Fruit fly (Drosophila melanogaster): ENCODE measurements around the gene CG4593.
A peak's percentile ranks its signal among the peaks of the same experiment; 100 is the strongest.

The CG4593 gene

dm6 chrX:7013320-7014214 is at the start of gene CG4593, which contains the start of gene CG3032:
Gene CG4593, plus strand, starts transcription at chrX:7013887.
Gene CG3032, minus strand, starts transcription at chrX:7013881.
- no peak for TF ChIP-seq Vsx2 (GFP tag; optimal IDR thresholded peaks at IDR 0.05; ENCODE audit: partially characterized antibody)
- no peak for TF ChIP-seq lola (GFP tag; optimal IDR thresholded peaks at IDR 0.05)
- peak; percentile 73 for TF ChIP-seq psq (GFP tag; optimal IDR thresholded peaks at IDR 0.05)
- peak; percentile 71 for TF ChIP-seq br (GFP tag; optimal IDR thresholded peaks at IDR 0.05)
- TF ChIP-seq sv (GFP tag; optimal IDR thresholded peaks at IDR 0.05) = peak; percentile 70
- TF ChIP-seq h (GFP tag; optimal IDR thresholded peaks at IDR 0.05) = peak; percentile 85
- TF ChIP-seq dsf (GFP tag; optimal IDR thresholded peaks at IDR 0.05; ENCODE audit: borderline replicate concordance) = peak; percentile 50
- peak; percentile 77 for TF ChIP-seq Sp1 (GFP tag; optimal IDR thresholded peaks at IDR 0.05)
- TF ChIP-seq GATAd (GFP tag; optimal IDR thresholded peaks at IDR 0.05) = no peak
- peak; percentile 87 for TF ChIP-seq HLH106 (tag; optimal IDR thresholded peaks at IDR 0.05)
- TF ChIP-seq sage (GFP tag; optimal IDR thresholded peaks at IDR 0.05) = peak; percentile 81
- peak; percentile 76 for TF ChIP-seq tai (GFP tag; optimal IDR thresholded peaks at IDR 0.05)
- peak; percentile 49 for TF ChIP-seq brk (GFP tag; optimal IDR thresholded peaks at IDR 0.05)
- peak; percentile 78 for TF ChIP-seq dmrt93B (GFP tag; optimal IDR thresholded peaks at IDR 0.05)
- peak; percentile 60 for TF ChIP-seq Jra (GFP tag; optimal IDR thresholded peaks at IDR 0.05)
- TF ChIP-seq dl (GFP tag; optimal IDR thresholded peaks at IDR 0.05; ENCODE audit: insufficient read depth in 1 of 2, partially characterized antibody in 2 of 2) = no peak
- peak; percentile 85 for TF ChIP-seq ey (GFP tag; optimal IDR thresholded peaks at IDR 0.05)
- peak; percentile 82 for TF ChIP-seq fru (GFP tag; optimal IDR thresholded peaks at IDR 0.05)
- TF ChIP-seq CG32264 (GFP tag; optimal IDR thresholded peaks at IDR 0.05) = peak; percentile 59
- TF ChIP-seq Mio (GFP tag; optimal IDR thresholded peaks at IDR 0.05) = peak; percentile 56
- TF ChIP-seq woc (GFP tag; optimal IDR thresholded peaks at IDR 0.05) = peak; percentile 83
- TF ChIP-seq Hr78 (GFP tag; optimal IDR thresholded peaks at IDR 0.05) = no peak
- peak; percentile 87 for TF ChIP-seq Hnf4 (GFP tag; optimal IDR thresholded peaks at IDR 0.05)
- TF ChIP-seq OdsH (GFP tag; optimal IDR thresholded peaks at IDR 0.05) = peak; percentile 77
- TF ChIP-seq Myc (optimal IDR thresholded peaks at IDR 0.05) = no peak
- TF ChIP-seq Rel (GFP tag; optimal IDR thresholded peaks at IDR 0.05) = no peak
- TF ChIP-seq Rel (tag; optimal IDR thresholded peaks at IDR 0.05) = peak; percentile 34
- TF ChIP-seq foxo (GFP tag; optimal IDR thresholded peaks at IDR 0.05) = peak; percentile 6 to 88
- no peak for TF ChIP-seq jim (GFP tag; optimal IDR thresholded peaks at IDR 0.05)
- TF ChIP-seq CG9705 (GFP tag; optimal IDR thresholded peaks at IDR 0.05) = peak; percentile 7
- TF ChIP-seq rgr (GFP tag; optimal IDR thresholded peaks at IDR 0.05) = peak; percentile 91
- TF ChIP-seq Hr83 (GFP tag; optimal IDR thresholded peaks at IDR 0.05; ENCODE audit: poor library complexity, severe bottlenecking) = peak; percentile 56

- TF ChIP-seq Hr83 (GFP tag; optimal IDR thresholded peaks at IDR 0.05; ENCODE audit: poor library complexity, severe bottlenecking) (no peak), Dif (GFP tag; optimal IDR thresholded peaks at IDR 0.05; ENCODE audit: partially characterized antibody) (no peak), CrebA (GFP tag; optimal IDR thresholded peaks at IDR 0.05; ENCODE audit: borderline replicate concordance) (no peak), usp (GFP tag; optimal IDR thresholded peaks at IDR 0.05) (no peak), dl (GFP tag; optimal IDR thresholded peaks at IDR 0.05; ENCODE audit: insufficient read depth in 1 of 2, partially characterized antibody in 2 of 2) (no peak), ey (GFP tag; optimal IDR thresholded peaks at IDR 0.05) (no peak), psq (GFP tag; optimal IDR thresholded peaks at IDR 0.05) (no peak), h (GFP tag; optimal IDR thresholded peaks at IDR 0.05) (no peak), Abd-B (GFP tag; optimal IDR thresholded peaks at IDR 0.05) (no peak), Sp1 (GFP tag; optimal IDR thresholded peaks at IDR 0.05) (no peak), woc (GFP tag; optimal IDR thresholded peaks at IDR 0.05) (no peak), dmrt93B (GFP tag; optimal IDR thresholded peaks at IDR 0.05) (no peak)
These were observed 45.1 kb upstream of the CG4593 start, which contains the start of gene Setd3 for dm6 chrX:6968564-6968963. Gene Setd3, minus strand, starts transcription at chrX:6968750.

All from whole organism, wandering third instar larva.